4 worm cellular contexts compared by ENCODE assay signal in the genomic region with DNA sequence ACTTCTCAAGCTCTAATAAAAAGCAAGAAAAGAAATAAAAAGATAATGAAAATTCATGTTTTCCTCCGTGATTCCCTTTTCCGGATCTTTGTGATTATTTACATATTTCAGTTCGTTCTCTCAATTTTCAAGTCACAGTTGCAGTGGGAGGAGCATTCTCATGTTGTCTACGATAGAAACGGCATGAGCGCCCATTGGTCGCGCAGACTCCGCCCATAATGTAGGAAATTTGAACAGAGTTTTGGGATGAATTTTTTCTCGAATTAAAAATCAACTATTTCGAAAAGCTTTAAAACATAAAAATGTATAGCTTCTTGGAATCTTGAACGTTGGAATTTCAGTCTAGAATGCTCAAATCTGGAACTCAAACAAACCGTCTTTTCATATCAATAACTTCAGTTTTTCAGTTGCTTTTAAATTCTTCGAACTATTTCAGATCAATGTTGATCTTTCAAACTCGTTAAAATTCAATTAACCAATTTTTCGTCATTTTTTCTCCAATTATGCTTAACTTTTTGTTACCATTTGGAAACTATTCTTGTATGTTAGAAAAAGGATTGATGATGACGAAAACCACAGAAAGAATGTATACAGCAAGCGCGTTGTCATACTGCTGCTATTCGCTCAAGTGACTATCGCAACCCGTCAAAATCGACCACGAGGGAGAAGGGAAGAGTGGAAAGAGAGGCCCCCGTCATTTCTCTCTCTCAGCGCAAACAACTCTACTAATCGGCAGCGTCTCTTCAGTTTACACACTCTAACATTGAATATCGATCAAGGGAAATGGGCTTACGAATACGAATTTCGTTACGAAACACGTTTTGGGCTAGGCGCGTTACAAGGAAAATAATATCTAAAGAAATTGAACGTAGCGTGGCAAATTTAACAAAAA.
TF ChIP-seq lines count a peak whose summit lies in the region.

No protein-coding gene starts in this region.

TF ChIP-seq in whole organism, L2 larva, 48 proteins besides CTCF, POLR2A, EP300 and RAD21 (continues in another document):
- TF ChIP-seq unc-39 (tag; optimal IDR thresholded peaks at IDR 0.05; lab: Kevin White, UChicago) (no peak), R02D3.7 (tag; optimal IDR thresholded peaks at IDR 0.05; lab: Kevin White, UChicago) (peak; percentile 33), ZK546.5 (tag; optimal IDR thresholded peaks at IDR 0.05; lab: Kevin White, UChicago) (no peak), C34F6.9 (tag; optimal IDR thresholded peaks at IDR 0.05; lab: Kevin White, UChicago) (peak; percentile 47), blmp-1 (tag; optimal IDR thresholded peaks at IDR 0.05; lab: Kevin White, UChicago; ENCODE audit: insufficient read depth) (peak; percentile 44), lsy-2 (tag; optimal IDR thresholded peaks at IDR 0.05; lab: Kevin White, UChicago) (peak; percentile 60 to 91), unc-55 (GFP tag; optimal IDR thresholded peaks at IDR 0.05; lab: Kevin White, UChicago) (peak; percentile 64), zag-1 (tag; optimal IDR thresholded peaks at IDR 0.05; lab: Kevin White, UChicago) (peak; percentile 38), sma-3 (GFP tag; optimal IDR thresholded peaks at IDR 0.05; lab: Kevin White, UChicago) (peak; percentile 48), nhr-25 (tag; optimal IDR thresholded peaks at IDR 0.05; lab: Kevin White, UChicago) (peak; percentile 64), aly-2 (tag; optimal IDR thresholded peaks at IDR 0.05; lab: Kevin White, UChicago) (no peak), sem-4 (tag; optimal IDR thresholded peaks at IDR 0.05; lab: Kevin White, UChicago) (peak; percentile 42), ceh-16 (tag; optimal IDR thresholded peaks at IDR 0.05; lab: Kevin White, UChicago) (peak; percentile 43), lin-11 (tag; optimal IDR thresholded peaks at IDR 0.05; lab: Kevin White, UChicago) (peak; percentile 19), lin-13 (GFP tag; optimal IDR thresholded peaks at IDR 0.05; lab: Kevin White, UChicago) (peak; percentile 56), ztf-4 (tag; optimal IDR thresholded peaks at IDR 0.05; lab: Kevin White, UChicago) (peak; percentile 82), gmeb-1 (tag; optimal IDR thresholded peaks at IDR 0.05; lab: Kevin White, UChicago) (peak; percentile 44), mbf-1 (tag; optimal IDR thresholded peaks at IDR 0.05; lab: Kevin White, UChicago) (peak; percentile 33), mdl-1 (tag; optimal IDR thresholded peaks at IDR 0.05; lab: Kevin White, UChicago) (peak; percentile 61 to 76), ceh-82 (tag; optimal IDR thresholded peaks at IDR 0.05; lab: Kevin White, UChicago) (peak; percentile 39)

TF ChIP-seq in whole organism, L4 larva, 104 proteins besides CTCF, POLR2A, EP300 and RAD21 (continues in another document):
- peak; percentile 34; the same call in 1 of the 2 replicates for TF ChIP-seq tra-1 (GFP tag; IDR thresholded peaks at IDR 0.05; lab: Robert Waterston, UW)
- TF ChIP-seq daf-16 (GFP tag; optimal IDR thresholded peaks at IDR 0.05; lab: Kevin White, UChicago) = peak in 1 of 2 experiments; percentile 53
- TF ChIP-seq daf-16 (tag; optimal IDR thresholded peaks at IDR 0.05; lab: Kevin White, UChicago) = peak; percentile 73
- peak in 1 of 2 experiments; percentile 29 for TF ChIP-seq hif-1 (tag; optimal IDR thresholded peaks at IDR 0.05; lab: Kevin White, UChicago)
- no peak; the same call in 1 of the 2 replicates for TF ChIP-seq lim-7 (GFP tag; IDR thresholded peaks at IDR 0.05; lab: Robert Waterston, UW)
- TF ChIP-seq mxl-3 (GFP tag; optimal IDR thresholded peaks at IDR 0.05; lab: Kevin White, UChicago) = peak; percentile 93
- TF ChIP-seq egl-43 (GFP tag; IDR thresholded peaks at IDR 0.05; lab: Robert Waterston, UW) = peak; percentile 73
- TF ChIP-seq F49E8.2 (tag; optimal IDR thresholded peaks at IDR 0.05; lab: Kevin White, UChicago; ENCODE audit: borderline replicate concordance) = no peak
- TF ChIP-seq ZK546.5 (tag; optimal IDR thresholded peaks at IDR 0.05; lab: Kevin White, UChicago) = no peak
- TF ChIP-seq lin-15B (tag; optimal IDR thresholded peaks at IDR 0.05; lab: Kevin White, UChicago) = peak; percentile 2
- peak; percentile 61 for TF ChIP-seq dve-1 (tag; optimal IDR thresholded peaks at IDR 0.05; lab: Kevin White, UChicago; ENCODE audit: insufficient read depth)
- TF ChIP-seq F26F4.8 (GFP tag; conservative IDR thresholded peaks at IDR 0.05; lab: Robert Waterston, UW) = no peak
- peak; percentile 92 for TF ChIP-seq nhr-42 (GFP tag; IDR thresholded peaks at IDR 0.05; lab: Robert Waterston, UW)
- peak; percentile 81 for TF ChIP-seq ceh-28 (tag; optimal IDR thresholded peaks at IDR 0.05; lab: Kevin White, UChicago)
- no peak for TF ChIP-seq T26A8.4 (GFP tag; IDR thresholded peaks at IDR 0.05; lab: Robert Waterston, UW)
- peak; percentile 38 for TF ChIP-seq nhr-6 (tag; optimal IDR thresholded peaks at IDR 0.05; lab: Kevin White, UChicago)
- TF ChIP-seq D1046.2 (GFP tag; IDR thresholded peaks at IDR 0.05; lab: Robert Waterston, UW) = peak; percentile 71; the same call in 1 of the 2 replicates
- TF ChIP-seq unc-130 (GFP tag; optimal IDR thresholded peaks at IDR 0.05; lab: Kevin White, UChicago) = no peak
- TF ChIP-seq spr-1 (tag; optimal IDR thresholded peaks at IDR 0.05; lab: Kevin White, UChicago) = peak; percentile 49
- no peak for TF ChIP-seq aly-2 (tag; optimal IDR thresholded peaks at IDR 0.05; lab: Kevin White, UChicago)

TF ChIP-seq in whole organism, late embryonic, 69 proteins besides CTCF, POLR2A, EP300 and RAD21 (continues in another document):
- TF ChIP-seq mec-3 (tag; optimal IDR thresholded peaks at IDR 0.05; lab: Kevin White, UChicago; ENCODE audit: borderline replicate concordance) (no peak), nfya-1 (tag; optimal IDR thresholded peaks at IDR 0.05; lab: Kevin White, UChicago) (peak; percentile 99), C08G9.2 (tag; optimal IDR thresholded peaks at IDR 0.05; lab: Kevin White, UChicago) (no peak), dmd-4 (tag; optimal IDR thresholded peaks at IDR 0.05; lab: Kevin White, UChicago; ENCODE audit: borderline replicate concordance) (peak; percentile 17), ama-1 (optimal IDR thresholded peaks at IDR 0.05; lab: Kevin White, UChicago) (peak; percentile 87), elt-4 (tag; optimal IDR thresholded peaks at IDR 0.05; lab: Kevin White, UChicago) (no peak), pha-4 (tag; optimal IDR thresholded peaks at IDR 0.05; lab: Kevin White, UChicago) (no peak), hlh-13 (GFP tag; optimal IDR thresholded peaks at IDR 0.05; lab: Kevin White, UChicago) (peak; percentile 19), lim-6 (tag; optimal IDR thresholded peaks at IDR 0.05; lab: Kevin White, UChicago) (no peak), nhr-11 (tag; optimal IDR thresholded peaks at IDR 0.05; lab: Kevin White, UChicago) (peak; percentile 22), ceh-14 (tag; optimal IDR thresholded peaks at IDR 0.05; lab: Kevin White, UChicago) (peak; percentile 48), F13H6.1 (tag; optimal IDR thresholded peaks at IDR 0.05; lab: Kevin White, UChicago) (no peak), pros-1 (tag; optimal IDR thresholded peaks at IDR 0.05; lab: Kevin White, UChicago) (no peak), elt-2 (tag; optimal IDR thresholded peaks at IDR 0.05; lab: Kevin White, UChicago) (no peak), sox-4 (tag; optimal IDR thresholded peaks at IDR 0.05; lab: Kevin White, UChicago) (no peak), C38D4.7 (GFP tag; optimal IDR thresholded peaks at IDR 0.05; lab: Kevin White, UChicago) (no peak), ceh-18 (tag; optimal IDR thresholded peaks at IDR 0.05; lab: Kevin White, UChicago) (peak; percentile 52), pat-9 (tag; optimal IDR thresholded peaks at IDR 0.05; lab: Kevin White, UChicago) (no peak), ahr-1 (tag; optimal IDR thresholded peaks at IDR 0.05; lab: Kevin White, UChicago) (no peak), ets-4 (tag; optimal IDR thresholded peaks at IDR 0.05; lab: Kevin White, UChicago) (no peak), ceh-45 (GFP tag; IDR thresholded peaks at IDR 0.05; lab: Robert Waterston, UW) (no peak), sox-2 (GFP tag; IDR thresholded peaks at IDR 0.05; lab: Robert Waterston, UW) (no peak), ceh-19 (GFP tag; optimal IDR thresholded peaks at IDR 0.05; lab: Kevin White, UChicago) (no peak)

TF ChIP-seq in whole organism, mixed stage, embryonic, 35 proteins besides CTCF, POLR2A, EP300 and RAD21:
- TF ChIP-seq ceh-39 (tag; optimal IDR thresholded peaks at IDR 0.05; lab: Kevin White, UChicago) = no peak
- peak; percentile 16 for TF ChIP-seq cnd-1 (tag; optimal IDR thresholded peaks at IDR 0.05; lab: Kevin White, UChicago)
- TF ChIP-seq M03D4.4 (tag; optimal IDR thresholded peaks at IDR 0.05; lab: Kevin White, UChicago) = no peak
- no peak for TF ChIP-seq sem-2 (GFP tag; optimal IDR thresholded peaks at IDR 0.05; lab: Kevin White, UChicago)
- peak; percentile 68 for TF ChIP-seq pha-4 (tag; optimal IDR thresholded peaks at IDR 0.05; lab: Kevin White, UChicago)
- peak; percentile 83 for TF ChIP-seq lsy-2 (tag; optimal IDR thresholded peaks at IDR 0.05; lab: Kevin White, UChicago)
- TF ChIP-seq nhr-2 (tag; optimal IDR thresholded peaks at IDR 0.05; lab: Kevin White, UChicago) = peak; percentile 31
- no peak for TF ChIP-seq lin-32 (GFP tag; optimal IDR thresholded peaks at IDR 0.05; lab: Kevin White, UChicago)
- TF ChIP-seq nhr-12 (tag; optimal IDR thresholded peaks at IDR 0.05; lab: Kevin White, UChicago) = peak; percentile 10
- peak; percentile 90 for TF ChIP-seq ces-1 (GFP tag; optimal IDR thresholded peaks at IDR 0.05; lab: Kevin White, UChicago)
- peak; percentile 20 for TF ChIP-seq mep-1 (tag; optimal IDR thresholded peaks at IDR 0.05; lab: Kevin White, UChicago)
- TF ChIP-seq ztf-11 (tag; optimal IDR thresholded peaks at IDR 0.05; lab: Kevin White, UChicago) = no peak
- TF ChIP-seq lin-13 (tag; optimal IDR thresholded peaks at IDR 0.05; lab: Kevin White, UChicago) = peak; percentile 54
- peak; percentile 55 for TF ChIP-seq unc-62 (GFP tag; optimal IDR thresholded peaks at IDR 0.05; lab: Kevin White, UChicago)
- peak; percentile 74 for TF ChIP-seq ham-2 (GFP tag; optimal IDR thresholded peaks at IDR 0.05; lab: Kevin White, UChicago)
- TF ChIP-seq drap-1 (GFP tag; optimal IDR thresholded peaks at IDR 0.05; lab: Kevin White, UChicago) = no peak
- peak; percentile 36 for TF ChIP-seq nhr-237 (tag; optimal IDR thresholded peaks at IDR 0.05; lab: Kevin White, UChicago)
- no peak for TF ChIP-seq bed-3 (GFP tag; optimal IDR thresholded peaks at IDR 0.05; lab: Kevin White, UChicago)
- TF ChIP-seq hlh-1 (tag; optimal IDR thresholded peaks at IDR 0.05; lab: Kevin White, UChicago) = peak; percentile 52
TF ChIP-seq in whole organism, mixed stage, embryonic: peak in this region for 12.
